Fruit fly (Drosophila melanogaster): Measurements from ENCODE around the gene CG10969.

CG10969 gene

dm6 chr3L:12806290-12806743, 25.4 kb upstream of the CG10969 start (continued):
- TF ChIP-seq hkb (optimal IDR thresholded peaks at IDR 0.05) (no peak), hkb (GFP tag; IDR thresholded peaks at IDR 0.05) (peak; percentile 73; the same call in 1 of the 2 replicates), CG32532 (GFP tag; IDR thresholded peaks at IDR 0.05) (peak; percentile 66), CG18599 (GFP tag; optimal IDR thresholded peaks at IDR 0.05) (peak; percentile 73), prd (optimal IDR thresholded peaks at IDR 0.05) (no peak), prd (GFP tag; IDR thresholded peaks at IDR 0.05) (0 out of 3 replicates have a peak, but pooled peaks have one; percentile 34), hbn (GFP tag; IDR thresholded peaks at IDR 0.05; ENCODE audit: partially characterized antibody) (no peak), CG6175 (GFP tag; IDR thresholded peaks at IDR 0.05) (no peak), CG10959 (GFP tag; IDR thresholded peaks at IDR 0.05) (no peak), CG11695 (GFP tag; IDR thresholded peaks at IDR 0.05) (0 out of 3 replicates have a peak, but pooled peaks have one; percentile 44), abd-A (tag; optimal IDR thresholded peaks at IDR 0.05) (no peak), Nf-YC (tag; optimal IDR thresholded peaks at IDR 0.05) (peak; percentile 45), Lpt (GFP tag; optimal IDR thresholded peaks at IDR 0.05) (no peak), az2 (GFP tag; optimal IDR thresholded peaks at IDR 0.05) (peak; percentile 54), tup (GFP tag; optimal IDR thresholded peaks at IDR 0.05) (no peak), Nf-YB (GFP tag; optimal IDR thresholded peaks at IDR 0.05) (peak; percentile 20), CG2116 (GFP tag; optimal IDR thresholded peaks at IDR 0.05) (peak; percentile 27), zfh1 (GFP tag; IDR thresholded peaks at IDR 0.05) (peak; percentile 38; the same call in 1 of the 3 replicates), D19A (tag; optimal IDR thresholded peaks at IDR 0.05) (peak; percentile 76), CG6765 (GFP tag; optimal IDR thresholded peaks at IDR 0.05) (peak; percentile 65), ewg (GFP tag; optimal IDR thresholded peaks at IDR 0.05) (peak; percentile 44), Blimp-1 (GFP tag; optimal IDR thresholded peaks at IDR 0.05) (peak; percentile 73), Usf (GFP tag; optimal IDR thresholded peaks at IDR 0.05) (no peak), ato (GFP tag; IDR thresholded peaks at IDR 0.05; ENCODE audit: partially characterized antibody) (no peak), Gug (GFP tag; IDR thresholded peaks at IDR 0.05) (no peak), unpg (GFP tag; optimal IDR thresholded peaks at IDR 0.05) (peak; percentile 68), CG10147 (GFP tag; optimal IDR thresholded peaks at IDR 0.05) (peak; percentile 41), dimm (GFP tag; IDR thresholded peaks at IDR 0.05) (no peak), gcm (GFP tag; optimal IDR thresholded peaks at IDR 0.05) (peak; percentile 64), so (GFP tag; IDR thresholded peaks at IDR 0.05) (0 out of 3 replicates have a peak, but pooled peaks have one; percentile 20), Hr51 (GFP tag; optimal IDR thresholded peaks at IDR 0.05) (peak in 1 of 2 experiments; percentile 75), B-H2 (GFP tag; optimal IDR thresholded peaks at IDR 0.05) (no peak), Deaf1 (tag; optimal IDR thresholded peaks at IDR 0.05) (peak; percentile 15), ATbp (GFP tag; optimal IDR thresholded peaks at IDR 0.05) (peak; percentile 66), ro (GFP tag; IDR thresholded peaks at IDR 0.05) (no peak), CG12769 (tag; optimal IDR thresholded peaks at IDR 0.05) (no peak), Xrp1 (GFP tag; IDR thresholded peaks at IDR 0.05) (peak; percentile 57), CG6683 (GFP tag; optimal IDR thresholded peaks at IDR 0.05) (peak; percentile 17), CG17328 (GFP tag; IDR thresholded peaks at IDR 0.05) (0 out of 2 replicates have a peak, but pooled peaks have one; percentile 52), lab (GFP tag; optimal IDR thresholded peaks at IDR 0.05) (no peak), CG15696 (tag; optimal IDR thresholded peaks at IDR 0.05) (peak; percentile 7), hth (optimal IDR thresholded peaks at IDR 0.05) (no peak), ase (GFP tag; IDR thresholded peaks at IDR 0.05) (no peak), CG8089 (GFP tag; optimal IDR thresholded peaks at IDR 0.05) (no peak), bsh (GFP tag; optimal IDR thresholded peaks at IDR 0.05) (peak in 1 of 2 experiments; percentile 65), BtbVII (GFP tag; optimal IDR thresholded peaks at IDR 0.05) (peak; percentile 69), crp (GFP tag; optimal IDR thresholded peaks at IDR 0.05) (no peak), CG11696 (GFP tag; IDR thresholded peaks at IDR 0.05) (no peak), CG17829 (tag; optimal IDR thresholded peaks at IDR 0.05) (peak; percentile 81), mld (GFP tag; IDR thresholded peaks at IDR 0.05; ENCODE audit: partially characterized antibody) (no peak)
